Worm (Caenorhabditis elegans) whole organism, late embryonic: ENCODE measurements around the gene F45E4.6.

ENCODE experiments used
- F13H6.1 ChIP-seq: sonication (generic microtip); optimal IDR thresholded peaks from 2 replicates; lab custom pipeline; 2016; ENCODE audit warnings: missing genetic modification characterization, missing compliant biosample characterization
- K02D7.2 ChIP-seq: sonication (generic microtip); optimal IDR thresholded peaks from 2 replicates; lab custom pipeline; 2017; ENCODE audit warnings: mild to moderate bottlenecking, missing genetic modification characterization, missing compliant biosample characterization
- ahr-1 ChIP-seq: sonication (generic microtip); optimal IDR thresholded peaks from 2 replicates; lab custom pipeline; 2016; ENCODE audit warnings: missing genetic modification characterization, missing compliant biosample characterization
- ceh-2 ChIP-seq: sonication (generic microtip); optimal IDR thresholded peaks from 2 replicates; lab custom pipeline; 2016; ENCODE audit warnings: missing genotype, missing genetic modification characterization, missing compliant biosample characterization
- ceh-34 ChIP-seq: sonication (generic microtip); optimal IDR thresholded peaks from 2 replicates; lab custom pipeline; 2016; ENCODE audit warnings: mild to moderate bottlenecking, missing genetic modification characterization, missing compliant biosample characterization
- ceh-45 ChIP-seq: fragments of 200-800 bp; sonication (Bioruptor generic); IDR thresholded peaks from 2 replicates; pipeline ENCODE4 v1.3.6; 2022; ENCODE audit warnings: missing genetic modification reagents, missing genetic modification characterization, missing compliant biosample characterization
- elt-2 ChIP-seq: sonication (generic microtip); optimal IDR thresholded peaks from 2 replicates; lab custom pipeline; 2016; ENCODE audit warnings: missing genetic modification reagents, missing genetic modification characterization, missing compliant biosample characterization
- hlh-15 ChIP-seq: sonication (generic microtip); optimal IDR thresholded peaks from 2 replicates; lab custom pipeline; 2016; ENCODE audit warnings: missing genetic modification characterization, missing compliant biosample characterization
- pat-9 ChIP-seq: fragments of 200-800 bp; sonication (Bioruptor generic); optimal IDR thresholded peaks from 2 replicates; lab custom pipeline; 2018; ENCODE audit warnings: mild to moderate bottlenecking, missing genetic modification characterization, moderate library complexity, missing compliant biosample characterization
- rnt-1 ChIP-seq: sonication (generic microtip); optimal IDR thresholded peaks from 2 replicates; lab custom pipeline; 2016; ENCODE audit warnings: missing genetic modification characterization, missing compliant biosample characterization
- tbx-2 ChIP-seq: sonication (generic microtip); optimal IDR thresholded peaks from 2 replicates; lab custom pipeline; 2016; ENCODE audit warnings: missing genetic modification characterization, missing compliant biosample characterization
- unc-42 ChIP-seq: sonication (generic microtip); optimal IDR thresholded peaks from 2 replicates; lab custom pipeline; 2016; ENCODE audit warnings: missing genotype, missing genetic modification characterization, missing compliant biosample characterization

DNA sequence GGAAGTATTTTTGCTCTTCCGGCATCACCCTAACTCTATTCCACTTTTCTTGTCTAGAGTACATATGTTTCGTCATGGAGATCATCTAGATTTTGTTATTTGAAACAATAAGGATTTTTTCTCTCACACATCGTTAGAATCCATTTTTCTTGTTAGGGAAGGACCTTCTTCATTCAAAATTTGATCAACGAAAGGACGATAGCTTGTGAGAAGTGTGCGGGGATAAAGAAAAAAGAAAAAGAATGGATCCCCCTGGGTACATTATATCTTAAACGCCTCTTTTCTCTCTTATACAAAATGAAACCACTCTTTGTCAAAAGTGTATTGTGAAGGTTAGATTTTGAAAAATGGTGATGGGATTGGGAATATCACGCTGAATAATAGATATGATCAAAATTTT lies 29.2 kb upstream of the F45E4.6 start:
- no peak for TF ChIP-seq elt-2 (tag; lab: Kevin White, UChicago)
- no peak for TF ChIP-seq pat-9 (tag; lab: Kevin White, UChicago)
- no peak for TF ChIP-seq K02D7.2 (tag; lab: Kevin White, UChicago)
- no peak for TF ChIP-seq F13H6.1
- no peak for TF ChIP-seq rnt-1 (tag; lab: Kevin White, UChicago)
- peak; percentile 27 for TF ChIP-seq unc-42 (tag; lab: Kevin White, UChicago)
- no peak for TF ChIP-seq ceh-45 (GFP tag; lab: Robert Waterston, UW)
- TF ChIP-seq tbx-2, result no peak
- TF ChIP-seq hlh-15, result no peak
- no peak for TF ChIP-seq ahr-1
- TF ChIP-seq ceh-34 (tag; lab: Kevin White, UChicago), result no peak
- TF ChIP-seq ceh-2 (tag; lab: Kevin White, UChicago), result no peak
